Worm (Caenorhabditis elegans) whole organism, L3 larva: ENCODE results near the gene arrd-2.

ENCODE experiments used
- R02D3.7 ChIP-seq: fragments of 150-350 bp; optimal IDR thresholded peaks from 2 replicates; lab custom pipeline; 2014; ENCODE audit warnings: missing biosample characterization, missing genetic modification characterization
- ZK546.5 ChIP-seq: sonication (generic microtip); optimal IDR thresholded peaks from 2 replicates; lab custom pipeline; 2017; ENCODE audit warnings: missing biosample characterization, missing genetic modification characterization
- aly-2 ChIP-seq: fragments of 150-350 bp; optimal IDR thresholded peaks from 2 replicates; lab custom pipeline; 2014; ENCODE audit warnings: missing biosample characterization, missing genetic modification characterization
- ama-1 ChIP-seq: fragments of 150-350 bp; optimal IDR thresholded peaks from 2 replicates; lab custom pipeline; 2018
- ceh-16 ChIP-seq: sonication (generic microtip); optimal IDR thresholded peaks from 2 replicates; lab custom pipeline; 2017; ENCODE audit warnings: missing biosample characterization, missing genetic modification characterization
- ceh-28 ChIP-seq: fragments of 150-350 bp; optimal IDR thresholded peaks from 2 replicates; lab custom pipeline; 2014; ENCODE audit warnings: missing biosample characterization, missing genetic modification reagents, missing genetic modification characterization
- ceh-82 ChIP-seq: fragments of 150-350 bp; optimal IDR thresholded peaks from 2 replicates; lab custom pipeline; 2014; ENCODE audit warnings: missing biosample characterization, missing genetic modification characterization
- daf-12 ChIP-seq: fragments of 150-350 bp; optimal IDR thresholded peaks from 2 replicates; lab custom pipeline; 2014; ENCODE audit warnings: missing biosample characterization, missing genetic modification reagents, missing genetic modification characterization
- egl-27 ChIP-seq: sonication (generic microtip); optimal IDR thresholded peaks from 4 replicates; lab custom pipeline; 2017; ENCODE audit warnings: missing biosample characterization, missing genetic modification reagents, missing genetic modification characterization
- elt-2 ChIP-seq: sonication (generic microtip); optimal IDR thresholded peaks from 2 replicates; lab custom pipeline; 2016; ENCODE audit warnings: missing genetic modification reagents, mild to moderate bottlenecking, missing genetic modification characterization, missing compliant biosample characterization
- eor-1 ChIP-seq, 2 experiments: fragments of 150-350 bp; optimal IDR thresholded peaks; 2 replicates each; lab custom pipeline; 2014 to 2018; ENCODE audit warnings: missing biosample characterization in 2 of 2, missing genetic modification characterization in 2 of 2
- fkh-2 ChIP-seq: fragments of 150-350 bp; optimal IDR thresholded peaks from 2 replicates; lab custom pipeline; 2014; ENCODE audit warnings: missing biosample characterization, missing genetic modification reagents, missing genetic modification characterization
- fos-1 ChIP-seq: fragments of 150-350 bp; optimal IDR thresholded peaks from 2 replicates; lab custom pipeline; 2014; ENCODE audit warnings: missing biosample characterization, missing genetic modification characterization
- hmg-11 ChIP-seq: sonication (generic microtip); optimal IDR thresholded peaks from 2 replicates; lab custom pipeline; 2016; ENCODE audit warnings: missing genetic modification characterization, missing compliant biosample characterization
- jun-1 ChIP-seq: fragments of 150-350 bp; optimal IDR thresholded peaks from 2 replicates; lab custom pipeline; 2014; ENCODE audit warnings: missing biosample characterization, missing genetic modification reagents, missing genetic modification characterization
- lin-15B ChIP-seq: fragments of 150-350 bp; optimal IDR thresholded peaks from 2 replicates; lab custom pipeline; 2014; ENCODE audit warnings: missing biosample characterization, missing genetic modification characterization
- lin-39 ChIP-seq: fragments of 150-350 bp; optimal IDR thresholded peaks from 2 replicates; lab custom pipeline; 2018; ENCODE audit warnings: missing biosample characterization, missing genetic modification reagents, missing genetic modification characterization
- lsy-12 ChIP-seq: sonication (generic microtip); optimal IDR thresholded peaks from 2 replicates; lab custom pipeline; 2016; ENCODE audit warnings: mild to moderate bottlenecking, missing genetic modification characterization, missing compliant biosample characterization
- mdl-1 ChIP-seq: fragments of 150-350 bp; optimal IDR thresholded peaks from 2 replicates; lab custom pipeline; 2014; ENCODE audit warnings: missing biosample characterization, missing genetic modification characterization
- mml-1 ChIP-seq: fragments of 150-350 bp; sonication (generic microtip); optimal IDR thresholded peaks from 3 replicates; lab custom pipeline; 2014; ENCODE audit warnings: missing biosample characterization, missing genetic modification characterization
- nfya-1 ChIP-seq: sonication (generic microtip); optimal IDR thresholded peaks from 2 replicates; lab custom pipeline; 2017; ENCODE audit warnings: missing genetic modification characterization, mild to moderate bottlenecking, missing compliant biosample characterization, antibody characterized with exemption, moderate library complexity; ENCODE audit not compliant: insufficient read depth
- nhr-12 ChIP-seq: fragments of 150-350 bp; optimal IDR thresholded peaks from 2 replicates; lab custom pipeline; 2014; ENCODE audit warnings: missing biosample characterization, missing genetic modification characterization
- nhr-23 ChIP-seq: fragments of 150-350 bp; optimal IDR thresholded peaks from 2 replicates; lab custom pipeline; 2014; ENCODE audit warnings: missing biosample characterization, missing genetic modification reagents, missing genetic modification characterization
- nhr-28 ChIP-seq: fragments of 150-350 bp; optimal IDR thresholded peaks from 2 replicates; lab custom pipeline; 2014; ENCODE audit warnings: missing biosample characterization, missing genetic modification characterization
- nhr-43 ChIP-seq: sonication (generic microtip); optimal IDR thresholded peaks from 2 replicates; lab custom pipeline; 2016; ENCODE audit warnings: mild to moderate bottlenecking, missing genetic modification characterization, missing compliant biosample characterization; ENCODE audit not compliant: poor library complexity, severe bottlenecking
- nhr-77 ChIP-seq: fragments of 150-350 bp; optimal IDR thresholded peaks from 2 replicates; lab custom pipeline; 2014; ENCODE audit warnings: missing biosample characterization, missing genetic modification characterization
- pha-4 ChIP-seq: fragments of 150-350 bp; optimal IDR thresholded peaks from 2 replicates; lab custom pipeline; 2014; ENCODE audit warnings: missing biosample characterization, missing genetic modification reagents, missing genetic modification characterization
- pqm-1 ChIP-seq: fragments of 150-350 bp; optimal IDR thresholded peaks from 2 replicates; lab custom pipeline; 2017; ENCODE audit warnings: missing biosample characterization, missing genetic modification characterization, inconsistent platforms
- sea-2 ChIP-seq: fragments of 150-350 bp; sonication (generic microtip); optimal IDR thresholded peaks from 4 replicates; lab custom pipeline; 2014; ENCODE audit warnings: missing biosample characterization, missing genetic modification reagents, missing genetic modification characterization
- snpc-4 ChIP-seq: fragments of 150-350 bp; optimal IDR thresholded peaks from 2 replicates; lab custom pipeline; 2014; ENCODE audit warnings: missing biosample characterization, missing genetic modification characterization
- tbx-2 ChIP-seq: sonication (generic microtip); optimal IDR thresholded peaks from 2 replicates; lab custom pipeline; 2016; ENCODE audit warnings: mild to moderate bottlenecking, missing genetic modification characterization, missing compliant biosample characterization
- unc-62 ChIP-seq: fragments of 150-350 bp; sonication (generic microtip); optimal IDR thresholded peaks from 4 replicates; lab custom pipeline; 2014; ENCODE audit warnings: missing biosample characterization, missing genetic modification reagents, missing genetic modification characterization
- zag-1 ChIP-seq: fragments of 150-350 bp; optimal IDR thresholded peaks from 2 replicates; lab custom pipeline; 2014; ENCODE audit warnings: missing biosample characterization, missing genetic modification characterization
- ztf-11 ChIP-seq: fragments of 150-350 bp; optimal IDR thresholded peaks from 2 replicates; lab custom pipeline; 2014; ENCODE audit warnings: missing biosample characterization, missing genetic modification characterization

The arrd-2 gene

ce11 chrII:9407020-9407419, 549 bp upstream of the arrd-2 start, which contains the start of gene mpz-6:
Gene mpz-6, minus strand, starts transcription at chrII:9407120.
- TF ChIP-seq jun-1 (tag; lab: Kevin White, UChicago) (no peak), ama-1 (lab: Kevin White, UChicago) (no peak), ceh-16 (no peak), egl-27 (tag; lab: Kevin White, UChicago) (no peak), daf-12 (tag; lab: Kevin White, UChicago) (no peak), eor-1 (tag; optimal IDR thresholded peaks at IDR 0.05; lab: Kevin White, UChicago) (no peak), lin-39 (tag; lab: Kevin White, UChicago) (no peak), R02D3.7 (no peak), ZK546.5 (tag; lab: Kevin White, UChicago) (no peak), unc-62 (GFP tag; lab: Kevin White, UChicago) (no peak), nhr-77 (tag; lab: Kevin White, UChicago) (no peak)

- TF ChIP-seq ceh-28 (tag; lab: Kevin White, UChicago): no peak
- TF ChIP-seq ceh-16: no peak
- no peak for TF ChIP-seq nhr-77 (tag; lab: Kevin White, UChicago)
- no peak for TF ChIP-seq fos-1
- TF ChIP-seq mml-1 (tag; lab: Kevin White, UChicago): no peak
- TF ChIP-seq elt-2: no peak
- TF ChIP-seq lsy-12 (tag; lab: Kevin White, UChicago): no peak
- no peak for TF ChIP-seq ztf-11 (tag; lab: Kevin White, UChicago)
- no peak for TF ChIP-seq nhr-28
- no peak for TF ChIP-seq snpc-4 (tag; lab: Kevin White, UChicago)
Measured at ce11 chrII:9411497-9411896, 3.9 kb downstream of the arrd-2 start, which contains the start of gene M176.9. Gene M176.9, minus strand, starts transcription at chrII:9411597.

- TF ChIP-seq ama-1 (lab: Kevin White, UChicago) (no peak), nhr-28 (no peak), sea-2 (GFP tag; lab: Kevin White, UChicago) (no peak), nfya-1 (tag; lab: Kevin White, UChicago) (no peak), elt-2 (peak; percentile 73), fkh-2 (tag; lab: Kevin White, UChicago) (no peak), ZK546.5 (tag; lab: Kevin White, UChicago) (no peak), pqm-1 (tag; lab: Kevin White, UChicago) (peak; percentile 87)
Measured at ce11 chrII:9412086-9412608, 4.6 kb downstream of the arrd-2 start, which contains the start of gene arrd-3. Gene arrd-3, plus strand, starts transcription at chrII:9412558.

ce11 chrII:9416381-9417276, 9.1 kb downstream of the arrd-2 start, which contains the start of the genes gss-1 and chch-3:
Gene gss-1, minus strand, starts transcription at chrII:9416431.
Gene chch-3, plus strand, starts transcription at chrII:9417013.
- peak; percentile 75 for TF ChIP-seq pha-4 (tag; lab: Kevin White, UChicago)
- peak; percentile 55 for TF ChIP-seq lin-39 (tag; lab: Kevin White, UChicago)
- no peak for TF ChIP-seq egl-27 (tag; lab: Kevin White, UChicago)
- TF ChIP-seq ceh-82 (tag; lab: Kevin White, UChicago): no peak
- no peak for TF ChIP-seq aly-2 (tag; lab: Kevin White, UChicago)
- TF ChIP-seq hmg-11 (tag; lab: Kevin White, UChicago): no peak
- TF ChIP-seq lin-15B (tag; lab: Kevin White, UChicago): peak; percentile 55
- no peak for TF ChIP-seq ztf-11 (tag; lab: Kevin White, UChicago)
- TF ChIP-seq nfya-1 (tag; lab: Kevin White, UChicago): no peak
- TF ChIP-seq tbx-2 (tag; lab: Kevin White, UChicago): no peak
- no peak for TF ChIP-seq mdl-1 (tag; lab: Kevin White, UChicago)
- no peak for TF ChIP-seq ZK546.5 (tag; lab: Kevin White, UChicago)
- TF ChIP-seq nhr-77 (tag; lab: Kevin White, UChicago): no peak
- TF ChIP-seq nhr-23: peak; percentile 32
- no peak for TF ChIP-seq nhr-12 (tag; lab: Kevin White, UChicago)
- peak; percentile 40 for TF ChIP-seq nhr-43 (tag; lab: Kevin White, UChicago)
- TF ChIP-seq zag-1 (tag; lab: Kevin White, UChicago): no peak
- peak; percentile 64 for TF ChIP-seq snpc-4 (tag; lab: Kevin White, UChicago)
- TF ChIP-seq pqm-1 (tag; lab: Kevin White, UChicago): peak; percentile 0
- no peak for TF ChIP-seq eor-1 (tag; optimal IDR thresholded peaks at IDR 0.05; lab: Kevin White, UChicago)
- TF ChIP-seq unc-62 (GFP tag; lab: Kevin White, UChicago): no peak
- peak; percentile 54 for TF ChIP-seq elt-2
